Worm (Caenorhabditis elegans): ENCODE measurements around the gene spn-4.

The spn-4 gene

ce11 chrV:6821509-6821908, 36.8 kb upstream of the spn-4 start, which contains the start of gene T15B7.8:
Gene T15B7.8, plus strand, starts transcription at chrV:6821809.
- TF ChIP-seq scrt-1 (GFP tag; IDR thresholded peaks at IDR 0.05): no peak
- no peak for TF ChIP-seq hmg-4 (GFP tag; optimal IDR thresholded peaks at IDR 0.05)
- no peak for TF ChIP-seq ceh-36 (tag; optimal IDR thresholded peaks at IDR 0.05)
- no peak for TF ChIP-seq B0310.2 (tag; optimal IDR thresholded peaks at IDR 0.05)
- TF ChIP-seq ets-7 (tag; optimal IDR thresholded peaks at IDR 0.05): no peak
- no peak for TF ChIP-seq tra-4 (tag; optimal IDR thresholded peaks at IDR 0.05)
- TF ChIP-seq ceh-13 (GFP tag; optimal IDR thresholded peaks at IDR 0.05): no peak
- TF ChIP-seq ama-1 (optimal IDR thresholded peaks at IDR 0.05): no peak
- TF ChIP-seq sea-1 (GFP tag; conservative IDR thresholded peaks at IDR 0.05): no peak
- no peak for TF ChIP-seq tbx-11 (GFP tag; IDR thresholded peaks at IDR 0.05)

- TF ChIP-seq flt-1 (GFP tag; IDR thresholded peaks at IDR 0.05): no peak
- no peak for TF ChIP-seq ceh-13 (GFP tag; optimal IDR thresholded peaks at IDR 0.05)
- no peak for TF ChIP-seq tbx-37 (GFP tag; conservative IDR thresholded peaks at IDR 0.05)
- no peak for TF ChIP-seq ceh-36 (tag; optimal IDR thresholded peaks at IDR 0.05)
- TF ChIP-seq sea-1 (GFP tag; conservative IDR thresholded peaks at IDR 0.05): no peak
- TF ChIP-seq B0310.2 (tag; optimal IDR thresholded peaks at IDR 0.05): no peak
- TF ChIP-seq ets-7 (tag; optimal IDR thresholded peaks at IDR 0.05): no peak
- TF ChIP-seq aly-1 (tag; optimal IDR thresholded peaks at IDR 0.05): no peak
- TF ChIP-seq hmg-4 (GFP tag; optimal IDR thresholded peaks at IDR 0.05): no peak
- no peak for TF ChIP-seq pes-1 (GFP tag; IDR thresholded peaks at IDR 0.05)
- no peak for TF ChIP-seq hnd-1 (tag; optimal IDR thresholded peaks at IDR 0.05)
- no peak for TF ChIP-seq tbx-11 (GFP tag; IDR thresholded peaks at IDR 0.05)
- no peak for TF ChIP-seq tra-4 (tag; optimal IDR thresholded peaks at IDR 0.05)
- TF ChIP-seq F13C5.2 (tag; optimal IDR thresholded peaks at IDR 0.05): no peak
- TF ChIP-seq ama-1 (optimal IDR thresholded peaks at IDR 0.05): no peak
- no peak for TF ChIP-seq scrt-1 (GFP tag; IDR thresholded peaks at IDR 0.05)
- no peak for TF ChIP-seq hmbx-1 (tag; optimal IDR thresholded peaks at IDR 0.05)
Measured at ce11 chrV:6819812-6820211, 35.1 kb upstream of the spn-4 start, which contains the start of gene dmsr-13. Gene dmsr-13, minus strand, starts transcription at chrV:6819912.

- TF ChIP-seq F13C5.2 (tag; optimal IDR thresholded peaks at IDR 0.05) (no peak), B0310.2 (tag; optimal IDR thresholded peaks at IDR 0.05) (no peak), ceh-36 (tag; optimal IDR thresholded peaks at IDR 0.05) (no peak), ama-1 (optimal IDR thresholded peaks at IDR 0.05) (no peak), tbx-11 (GFP tag; IDR thresholded peaks at IDR 0.05) (no peak), aly-1 (tag; optimal IDR thresholded peaks at IDR 0.05) (no peak), flt-1 (GFP tag; IDR thresholded peaks at IDR 0.05) (no peak)
Measured at ce11 chrV:6817184-6817583, 32.5 kb upstream of the spn-4 start, which contains the start of gene dmsr-14. Gene dmsr-14, minus strand, starts transcription at chrV:6817284.

- TF ChIP-seq ceh-13 (GFP tag; optimal IDR thresholded peaks at IDR 0.05) (no peak), hmg-4 (GFP tag; optimal IDR thresholded peaks at IDR 0.05) (no peak)
Measured at ce11 chrV:6813862-6814261, 29.2 kb upstream of the spn-4 start.

- TF ChIP-seq F13C5.2 (tag; optimal IDR thresholded peaks at IDR 0.05) (no peak), tbx-11 (GFP tag; IDR thresholded peaks at IDR 0.05) (no peak), pes-1 (GFP tag; IDR thresholded peaks at IDR 0.05) (no peak), sea-1 (GFP tag; conservative IDR thresholded peaks at IDR 0.05) (no peak), ets-7 (tag; optimal IDR thresholded peaks at IDR 0.05) (no peak), hmg-4 (GFP tag; optimal IDR thresholded peaks at IDR 0.05) (no peak), flt-1 (GFP tag; IDR thresholded peaks at IDR 0.05) (no peak), B0310.2 (tag; optimal IDR thresholded peaks at IDR 0.05) (no peak), hnd-1 (tag; optimal IDR thresholded peaks at IDR 0.05) (no peak), hmbx-1 (tag; optimal IDR thresholded peaks at IDR 0.05) (no peak), ceh-13 (GFP tag; optimal IDR thresholded peaks at IDR 0.05) (no peak), tbx-37 (GFP tag; conservative IDR thresholded peaks at IDR 0.05) (no peak), aly-1 (tag; optimal IDR thresholded peaks at IDR 0.05) (no peak)
Measured at ce11 chrV:6811863-6812262, 27.2 kb upstream of the spn-4 start.

- TF ChIP-seq hnd-1 (tag; optimal IDR thresholded peaks at IDR 0.05) (no peak), aly-1 (tag; optimal IDR thresholded peaks at IDR 0.05) (no peak), B0310.2 (tag; optimal IDR thresholded peaks at IDR 0.05) (no peak), ceh-13 (GFP tag; optimal IDR thresholded peaks at IDR 0.05) (no peak), tra-4 (tag; optimal IDR thresholded peaks at IDR 0.05) (no peak), flt-1 (GFP tag; IDR thresholded peaks at IDR 0.05) (no peak), ama-1 (optimal IDR thresholded peaks at IDR 0.05) (no peak), ets-7 (tag; optimal IDR thresholded peaks at IDR 0.05) (no peak), ceh-36 (tag; optimal IDR thresholded peaks at IDR 0.05) (no peak), F13C5.2 (tag; optimal IDR thresholded peaks at IDR 0.05) (no peak), sea-1 (GFP tag; conservative IDR thresholded peaks at IDR 0.05) (no peak)
Measured at ce11 chrV:6810091-6810490, 25.4 kb upstream of the spn-4 start.

ce11 chrV:6808962-6809361, 24.3 kb upstream of the spn-4 start, which contains the start of gene dmsr-16:
Gene dmsr-16, minus strand, starts transcription at chrV:6809062.
- TF ChIP-seq hmbx-1 (tag; optimal IDR thresholded peaks at IDR 0.05) (no peak), hmg-4 (GFP tag; optimal IDR thresholded peaks at IDR 0.05) (no peak)

- TF ChIP-seq ets-7 (tag; optimal IDR thresholded peaks at IDR 0.05): no peak
- no peak for TF ChIP-seq ceh-13 (GFP tag; optimal IDR thresholded peaks at IDR 0.05)
- TF ChIP-seq hmg-4 (GFP tag; optimal IDR thresholded peaks at IDR 0.05): no peak
- no peak for TF ChIP-seq tbx-37 (GFP tag; conservative IDR thresholded peaks at IDR 0.05)
- no peak for TF ChIP-seq ama-1 (optimal IDR thresholded peaks at IDR 0.05)
- no peak for TF ChIP-seq hmbx-1 (tag; optimal IDR thresholded peaks at IDR 0.05)
- no peak for TF ChIP-seq sea-1 (GFP tag; conservative IDR thresholded peaks at IDR 0.05)
- no peak for TF ChIP-seq ceh-36 (tag; optimal IDR thresholded peaks at IDR 0.05)
- TF ChIP-seq flt-1 (GFP tag; IDR thresholded peaks at IDR 0.05): no peak
- no peak for TF ChIP-seq tbx-11 (GFP tag; IDR thresholded peaks at IDR 0.05)
- TF ChIP-seq B0310.2 (tag; optimal IDR thresholded peaks at IDR 0.05): no peak
- TF ChIP-seq tra-4 (tag; optimal IDR thresholded peaks at IDR 0.05): no peak
- TF ChIP-seq aly-1 (tag; optimal IDR thresholded peaks at IDR 0.05): no peak
- TF ChIP-seq scrt-1 (GFP tag; IDR thresholded peaks at IDR 0.05): no peak
- no peak for TF ChIP-seq hnd-1 (tag; optimal IDR thresholded peaks at IDR 0.05)
- no peak for TF ChIP-seq F13C5.2 (tag; optimal IDR thresholded peaks at IDR 0.05)
- no peak for TF ChIP-seq pes-1 (GFP tag; IDR thresholded peaks at IDR 0.05)
Measured at ce11 chrV:6806340-6806739, 21.6 kb upstream of the spn-4 start, which contains the start of gene dmsr-12. Gene dmsr-12, minus strand, starts transcription at chrV:6806440.
